Fruit fly (Drosophila melanogaster): ENCODE data around the gene eIF5B.

The eIF5B gene

dm6 chr3L:3411699-3412098, 49.1 kb downstream of the eIF5B start (continued):
- TF ChIP-seq Hand (GFP tag; optimal IDR thresholded peaks at IDR 0.05) (peak; percentile 58), CG30431 (GFP tag; optimal IDR thresholded peaks at IDR 0.05) (no peak), chn (GFP tag; optimal IDR thresholded peaks at IDR 0.05) (no peak), HHEX (GFP tag; optimal IDR thresholded peaks at IDR 0.05) (peak; percentile 17), CG11723 (GFP tag; optimal IDR thresholded peaks at IDR 0.05) (no peak), grn (GFP tag; optimal IDR thresholded peaks at IDR 0.05) (no peak), Fer1 (GFP tag; optimal IDR thresholded peaks at IDR 0.05) (peak; percentile 65), bab2 (GFP tag; optimal IDR thresholded peaks at IDR 0.05) (peak; percentile 12), CHES-1-like (GFP tag; optimal IDR thresholded peaks at IDR 0.05) (peak; percentile 36), CG14014 (GFP tag; IDR thresholded peaks at IDR 0.05) (no peak), CG3995 (GFP tag; optimal IDR thresholded peaks at IDR 0.05) (no peak), chm (GFP tag; IDR thresholded peaks at IDR 0.05) (no peak), emc (GFP tag; optimal IDR thresholded peaks at IDR 0.05) (peak; percentile 4), ro (GFP tag; IDR thresholded peaks at IDR 0.05) (no peak), trh (GFP tag; optimal IDR thresholded peaks at IDR 0.05) (no peak), onecut (GFP tag; IDR thresholded peaks at IDR 0.05) (peak; percentile 18; the same call in 1 of the 2 replicates), CG11504 (tag; optimal IDR thresholded peaks at IDR 0.05) (peak; percentile 28), MBD-R2 (GFP tag; IDR thresholded peaks at IDR 0.05) (peak; percentile 16; the same call in 1 of the 2 replicates), Atf6 (GFP tag; IDR thresholded peaks at IDR 0.05) (peak; percentile 70; the same call in 1 of the 2 replicates)

dm6 chr3L:3410978-3411629, 49.7 kb downstream of the eIF5B start:
- TF ChIP-seq CG16779 (GFP tag; IDR thresholded peaks at IDR 0.05) = 0 out of 2 replicates have a peak, but pooled peaks have one; percentile 44
- TF ChIP-seq abd-A (tag; optimal IDR thresholded peaks at IDR 0.05) = peak; percentile 86
- TF ChIP-seq Hr39 (optimal IDR thresholded peaks at IDR 0.05) = no peak
- TF ChIP-seq sens (GFP tag) = peak; percentile 52
- peak; percentile 70 for TF ChIP-seq sr (GFP tag; IDR thresholded peaks at IDR 0.05)
- TF ChIP-seq Bteb2 (GFP tag; optimal IDR thresholded peaks at IDR 0.05) = no peak
- TF ChIP-seq CG2199 (GFP tag; IDR thresholded peaks at IDR 0.05) = peak; percentile 66; the same call in 1 of the 3 replicates
- TF ChIP-seq YL-1 (GFP tag; optimal IDR thresholded peaks at IDR 0.05) = no peak
- TF ChIP-seq fu2 (GFP tag; optimal IDR thresholded peaks at IDR 0.05) = no peak
- no peak for TF ChIP-seq slbo (GFP tag; IDR thresholded peaks at IDR 0.05)
- TF ChIP-seq CG18619 (GFP tag; optimal IDR thresholded peaks at IDR 0.05) = no peak
- no peak for TF ChIP-seq CG16863 (GFP tag; optimal IDR thresholded peaks at IDR 0.05)
- no peak for TF ChIP-seq CG10366 (GFP tag; IDR thresholded peaks at IDR 0.05)
- no peak for TF ChIP-seq CG6272 (GFP tag; IDR thresholded peaks at IDR 0.05)
- TF ChIP-seq CG7786 (GFP tag; optimal IDR thresholded peaks at IDR 0.05) = no peak
- peak; percentile 9 for TF ChIP-seq zen (tag; optimal IDR thresholded peaks at IDR 0.05)
- TF ChIP-seq vvl (GFP tag; IDR thresholded peaks at IDR 0.05) = 0 out of 2 replicates have a peak, but pooled peaks have one; percentile 9
- TF ChIP-seq bbx (GFP tag; IDR thresholded peaks at IDR 0.05; ENCODE audit: partially characterized antibody) = no peak
- TF ChIP-seq NFAT (GFP tag; IDR thresholded peaks at IDR 0.05) = 0 out of 2 replicates have a peak, but pooled peaks have one; percentile 15
- peak; percentile 28 for TF ChIP-seq CG15479 (GFP tag; optimal IDR thresholded peaks at IDR 0.05)
- peak; percentile 28 for TF ChIP-seq sd (tag; optimal IDR thresholded peaks at IDR 0.05)
- TF ChIP-seq tll (GFP tag; optimal IDR thresholded peaks at IDR 0.05) = peak in 1 of 2 experiments; percentile 69
- peak; percentile 73 for TF ChIP-seq CG13894 (tag; optimal IDR thresholded peaks at IDR 0.05)
- peak; percentile 68 for TF ChIP-seq cg (GFP tag; optimal IDR thresholded peaks at IDR 0.05)
- peak; percentile 60 for TF ChIP-seq twi (tag; optimal IDR thresholded peaks at IDR 0.05)
- no peak for TF ChIP-seq CG4707 (GFP tag; optimal IDR thresholded peaks at IDR 0.05)
- no peak for TF ChIP-seq Stat92E (GFP tag; optimal IDR thresholded peaks at IDR 0.05)
- TF ChIP-seq CG34422 (GFP tag; IDR thresholded peaks at IDR 0.05) = no peak
- 0 out of 4 replicates have a peak, but pooled peaks have one; percentile 33 for TF ChIP-seq chinmo (GFP tag; IDR thresholded peaks at IDR 0.05; ENCODE audit: partially characterized antibody)
- peak; percentile 30 for TF ChIP-seq nau (GFP tag; optimal IDR thresholded peaks at IDR 0.05)
- no peak for TF ChIP-seq ac (GFP tag; optimal IDR thresholded peaks at IDR 0.05)
